Fruit fly (Drosophila melanogaster) ovary, adult (tissue): ENCODE results near the gene barr.

Source experiments
- CG17801 ChIP-seq: fragments of 200-800 bp; optimal IDR thresholded peaks from 2 replicates; lab custom pipeline; 2019; ENCODE audit warnings: missing biosample characterization, mild to moderate bottlenecking, missing genetic modification characterization, moderate library complexity; ENCODE audit not compliant: partially characterized antibody

The barr gene

dm6 chr2L:20061018-20061657 lies at the start of gene barr, which contains the start of gene lok:
Gene barr (minus strand): TSS chr2L:20061370.
Gene lok (plus strand): TSS chr2L:20061422.
- peak; percentile 7 for TF ChIP-seq CG17801 (GFP tag; lab: Kevin White, UChicago)

- TF ChIP-seq CG17801 (GFP tag; lab: Kevin White, UChicago), result no peak
Measured at dm6 chr2L:20106595-20106994, 45.4 kb upstream of the barr start.

- peak; percentile 4 for TF ChIP-seq CG17801 (GFP tag; lab: Kevin White, UChicago)
Measured at dm6 chr2L:20104526-20104925, 43.4 kb upstream of the barr start.

dm6 chr2L:20104050-20104449 lies 42.9 kb upstream of the barr start, which contains the start of gene CG13970:
Gene CG13970 (minus strand): TSS chr2L:20104150.
- TF ChIP-seq CG17801 (GFP tag; lab: Kevin White, UChicago), result no peak

- no peak for TF ChIP-seq CG17801 (GFP tag; lab: Kevin White, UChicago)
Measured at dm6 chr2L:20098194-20098593, 37.0 kb upstream of the barr start.

dm6 chr2L:20097773-20098172 lies 36.6 kb upstream of the barr start:
- no peak for TF ChIP-seq CG17801 (GFP tag; lab: Kevin White, UChicago)

dm6 chr2L:20097105-20097631 lies 36.0 kb upstream of the barr start, which contains the start of the genes mRpS18B and Kua:
Gene mRpS18B (minus strand): TSS chr2L:20097253.
Gene Kua (plus strand): TSS chr2L:20097581.
- TF ChIP-seq CG17801 (GFP tag; lab: Kevin White, UChicago), result no peak

- TF ChIP-seq CG17801 (GFP tag; lab: Kevin White, UChicago), result peak; percentile 60
Measured at dm6 chr2L:20093794-20094193, 32.6 kb upstream of the barr start, which contains the start of the genes Taf13 and nesd. Gene Taf13 (minus strand): TSS chr2L:20093849. Gene nesd (plus strand): TSS chr2L:20093972.

- peak; percentile 99 for TF ChIP-seq CG17801 (GFP tag; lab: Kevin White, UChicago)
Measured at dm6 chr2L:20091094-20091679, 30.0 kb upstream of the barr start, which contains the start of the genes CG10747 and Pyroxd1. Gene CG10747 (minus strand): TSS chr2L:20091348. Gene Pyroxd1 (plus strand): TSS chr2L:20091435.

- peak; percentile 36 for TF ChIP-seq CG17801 (GFP tag; lab: Kevin White, UChicago)
Measured at dm6 chr2L:20086295-20087096, 25.3 kb upstream of the barr start.

- peak; percentile 97 for TF ChIP-seq CG17801 (GFP tag; lab: Kevin White, UChicago)
Measured at dm6 chr2L:20084785-20085555, 23.8 kb upstream of the barr start, which contains the start of gene fok. Gene fok (minus strand): TSS chr2L:20085070.

- TF ChIP-seq CG17801 (GFP tag; lab: Kevin White, UChicago), result no peak
Measured at dm6 chr2L:20084068-20084651, 23.0 kb upstream of the barr start.

dm6 chr2L:20082965-20083855 lies 22.0 kb upstream of the barr start:
- TF ChIP-seq CG17801 (GFP tag; lab: Kevin White, UChicago), result no peak
